Worm (Caenorhabditis elegans): ENCODE data around the gene cal-5.
A peak's percentile ranks its signal among the peaks of the same experiment; 100 is the strongest.

DNA sequence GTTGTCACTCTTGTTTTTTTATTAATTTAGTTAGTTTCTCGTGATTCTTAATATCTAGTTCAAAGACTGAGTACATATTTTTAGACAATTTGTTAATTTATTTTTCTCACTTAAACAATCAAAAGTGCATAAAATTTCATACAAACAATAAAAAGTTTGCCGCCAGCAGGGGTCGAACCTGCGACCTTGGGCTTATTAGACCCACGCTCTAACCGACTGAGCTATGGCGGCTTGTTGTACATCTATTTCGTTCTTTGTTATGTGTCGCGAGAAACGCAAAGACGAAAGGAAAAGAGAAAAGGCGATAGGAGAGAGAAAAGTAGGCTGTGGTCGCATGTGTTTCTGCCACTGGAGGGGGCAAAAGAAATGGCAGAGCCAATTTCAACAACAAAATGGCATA lies 7.7 kb upstream of the cal-5 start:
- peak; percentile 55 for TF ChIP-seq zag-1 (tag; optimal IDR thresholded peaks at IDR 0.05)
- TF ChIP-seq R02D3.7 (tag; optimal IDR thresholded peaks at IDR 0.05): no peak
- TF ChIP-seq Y55F3AM.14 (GFP tag; optimal IDR thresholded peaks at IDR 0.05): peak; percentile 83
- TF ChIP-seq elt-1 (tag; optimal IDR thresholded peaks at IDR 0.05): no peak
- no peak for TF ChIP-seq nhr-237 (tag; optimal IDR thresholded peaks at IDR 0.05)
- peak; percentile 83 for TF ChIP-seq lin-13 (GFP tag; optimal IDR thresholded peaks at IDR 0.05)
- TF ChIP-seq mdl-1 (tag; optimal IDR thresholded peaks at IDR 0.05): peak in 1 of 2 experiments; percentile 49
- TF ChIP-seq lsy-2 (tag; optimal IDR thresholded peaks at IDR 0.05): peak; percentile 67 to 70
- peak; percentile 45 for TF ChIP-seq mab-5 (tag; optimal IDR thresholded peaks at IDR 0.05)
